Fruit fly (Drosophila melanogaster) whole organism, embryonic: ENCODE data around the gene CG34269.
A peak's percentile ranks its signal among the peaks of the same experiment; 100 is the strongest.

Experiments used
- Aef1 ChIP-seq: fragments of 200-800 bp; sonication (Bioruptor generic); IDR thresholded peaks from 3 replicates; pipeline ENCODE4 v1.3.6; 2022; ENCODE audit warnings: missing biosample characterization, missing genetic modification characterization
- Asciz ChIP-seq: fragments of 200-800 bp; sonication (Bioruptor generic); optimal IDR thresholded peaks from 2 replicates; lab custom pipeline; 2017; ENCODE audit warnings: missing biosample characterization, mild to moderate bottlenecking, missing genetic modification characterization, missing genetic modification reagents
- B-H1 ChIP-seq: fragments of 200-800 bp; sonication (Bioruptor generic); IDR thresholded peaks from 3 replicates; pipeline ENCODE4 v1.3.6; 2022; ENCODE audit warnings: missing biosample characterization, missing genetic modification characterization
- CG1024 ChIP-seq: fragments of 200-800 bp; sonication (Bioruptor generic); IDR thresholded peaks from 2 replicates; pipeline ENCODE4 v1.3.6; 2022; ENCODE audit warnings: missing biosample characterization, missing genetic modification characterization
- CG10462 ChIP-seq: fragments of 200-800 bp; sonication (Bioruptor generic); optimal IDR thresholded peaks from 2 replicates; lab custom pipeline; 2016; ENCODE audit warnings: missing biosample characterization, missing genetic modification characterization
- CG10979 ChIP-seq: fragments of 200-800 bp; sonication (Bioruptor generic); optimal IDR thresholded peaks from 2 replicates; lab custom pipeline; 2018; ENCODE audit warnings: missing biosample characterization, mild to moderate bottlenecking, missing genetic modification characterization, moderate library complexity
- CG12071 ChIP-seq: fragments of 200-800 bp; sonication (Bioruptor generic); optimal IDR thresholded peaks from 3 replicates; lab custom pipeline; 2018; ENCODE audit warnings: missing biosample characterization, mild to moderate bottlenecking, missing genetic modification characterization
- CG13424 ChIP-seq: fragments of 200-800 bp; sonication (Bioruptor generic); optimal IDR thresholded peaks from 2 replicates; lab custom pipeline; 2019; ENCODE audit warnings: missing biosample characterization, mild to moderate bottlenecking, missing genetic modification characterization, moderate library complexity
- CG1529 ChIP-seq: fragments of 200-800 bp; sonication (Bioruptor generic); optimal IDR thresholded peaks from 3 replicates; lab custom pipeline; 2018; ENCODE audit warnings: missing biosample characterization, missing genetic modification characterization
- CG1603 ChIP-seq: fragments of 200-800 bp; sonication (Bioruptor generic); optimal IDR thresholded peaks from 2 replicates; lab custom pipeline; 2019; ENCODE audit warnings: missing biosample characterization, mild to moderate bottlenecking, missing genetic modification characterization, moderate library complexity
- CG1647 ChIP-seq: fragments of 200-800 bp; sonication (Bioruptor generic); optimal IDR thresholded peaks from 3 replicates; lab custom pipeline; 2016; ENCODE audit warnings: missing biosample characterization, missing genetic modification characterization
- CG17802 ChIP-seq: fragments of 200-800 bp; sonication (Bioruptor generic); optimal IDR thresholded peaks from 2 replicates; lab custom pipeline; 2018; ENCODE audit warnings: missing biosample characterization, mild to moderate bottlenecking, missing genetic modification characterization, moderate library complexity
- CG2199 ChIP-seq: fragments of 200-800 bp; sonication (Bioruptor generic); IDR thresholded peaks from 3 replicates; pipeline ENCODE4 v1.3.6; 2022; ENCODE audit warnings: missing biosample characterization, missing genetic modification characterization
- CG2875 ChIP-seq: fragments of 200-800 bp; sonication (Bioruptor generic); optimal IDR thresholded peaks from 2 replicates; lab custom pipeline; 2017; ENCODE audit warnings: missing biosample characterization, mild to moderate bottlenecking, missing genetic modification characterization, missing genetic modification reagents
- CG31224 ChIP-seq: fragments of 200-800 bp; sonication (Bioruptor generic); IDR thresholded peaks from 2 replicates; pipeline ENCODE4 v1.3.6; 2022; ENCODE audit warnings: missing biosample characterization, missing genetic modification characterization
- CG31441 ChIP-seq: fragments of 200-800 bp; sonication (Bioruptor generic); IDR thresholded peaks from 2 replicates; pipeline ENCODE4 v1.3.6; 2022; ENCODE audit warnings: missing biosample characterization, missing genetic modification characterization
- CG5953 ChIP-seq: fragments of 200-800 bp; sonication (Bioruptor generic); IDR thresholded peaks from 2 replicates; pipeline ENCODE4 v1.3.6; 2022; ENCODE audit warnings: missing biosample characterization, missing genetic modification characterization
- CG6175 ChIP-seq: fragments of 200-800 bp; sonication (Bioruptor generic); IDR thresholded peaks from 3 replicates; pipeline ENCODE4 v1.3.6; 2022; ENCODE audit warnings: missing biosample characterization, missing genetic modification characterization
- CG6254 ChIP-seq: fragments of 200-800 bp; sonication (Bioruptor generic); optimal IDR thresholded peaks from 3 replicates; lab custom pipeline; 2017; ENCODE audit warnings: mild to moderate bottlenecking, missing biosample characterization, missing genetic modification reagents, missing genetic modification characterization
- CG7372 ChIP-seq: fragments of 200-800 bp; sonication (Bioruptor generic); IDR thresholded peaks from 2 replicates; pipeline ENCODE4 v1.3.6; 2022; ENCODE audit warnings: missing biosample characterization, missing genetic modification characterization
- CG8281 ChIP-seq: fragments of 200-800 bp; sonication (Bioruptor generic); optimal IDR thresholded peaks from 2 replicates; lab custom pipeline; 2018; ENCODE audit warnings: missing biosample characterization, mild to moderate bottlenecking, missing genetic modification characterization, moderate library complexity
- CG8944 ChIP-seq: fragments of 200-800 bp; sonication (Bioruptor generic); optimal IDR thresholded peaks from 3 replicates; lab custom pipeline; 2016; ENCODE audit warnings: missing biosample characterization, missing genetic modification characterization
- Camta ChIP-seq: fragments of 200-800 bp; sonication (Bioruptor generic); optimal IDR thresholded peaks from 2 replicates; lab custom pipeline; 2016; ENCODE audit warnings: missing biosample characterization, missing genetic modification characterization
- Dref ChIP-seq: fragments of 200-800 bp; sonication (Bioruptor generic); IDR thresholded peaks from 2 replicates; pipeline ENCODE4 v1.3.6; 2022; ENCODE audit warnings: missing biosample characterization, missing genetic modification characterization
- Ets65A ChIP-seq: fragments of 200-800 bp; sonication (Bioruptor generic); peaks from one replicate; lab custom pipeline; 2016; ENCODE audit warnings: missing biosample characterization, missing genetic modification characterization
- Ets97D ChIP-seq: fragments of 200-800 bp; sonication (Bioruptor generic); optimal IDR thresholded peaks from 3 replicates; lab custom pipeline; 2016; ENCODE audit warnings: missing biosample characterization, missing genetic modification characterization
- HLH54F ChIP-seq: fragments of 200-800 bp; sonication (Bioruptor generic); optimal IDR thresholded peaks from 3 replicates; lab custom pipeline; 2016; ENCODE audit warnings: missing biosample characterization, missing genetic modification characterization
- Hr51 ChIP-seq, 2 experiments: fragments of 200-800 bp; sonication (Bioruptor generic); optimal IDR thresholded peaks; 2 replicates in 1 of 2; 3 replicates in 1 of 2; lab custom pipeline; 2016 to 2018; ENCODE audit warnings: missing biosample characterization in 2 of 2, missing genetic modification characterization in 2 of 2, mild to moderate bottlenecking in 1 of 2, moderate library complexity in 1 of 2
- Max ChIP-seq: fragments of 200-800 bp; sonication (Bioruptor generic); optimal IDR thresholded peaks from 2 replicates; lab custom pipeline; 2016; ENCODE audit warnings: missing biosample characterization, mild to moderate bottlenecking, missing genetic modification characterization
- Mrtf ChIP-seq: fragments of 200-800 bp; sonication (Bioruptor generic); IDR thresholded peaks from 3 replicates; pipeline ENCODE4 v1.3.6; 2022; ENCODE audit warnings: missing biosample characterization, missing genetic modification characterization
- Oli ChIP-seq: fragments of 200-800 bp; sonication (Bioruptor generic); optimal IDR thresholded peaks from 2 replicates; lab custom pipeline; 2018; ENCODE audit warnings: missing biosample characterization, mild to moderate bottlenecking, missing genetic modification characterization, moderate library complexity
- Ravus ChIP-seq: fragments of 200-800 bp; sonication (Bioruptor generic); IDR thresholded peaks from 2 replicates; pipeline ENCODE4 v1.3.6; 2022; ENCODE audit warnings: missing biosample characterization, missing genetic modification characterization
- Sin3A ChIP-seq: fragments of >200 bp; optimal IDR thresholded peaks from 2 replicates; lab custom pipeline; 2018
- Tbp ChIP-seq: fragments of >200 bp; optimal IDR thresholded peaks from 2 replicates; lab custom pipeline; 2018; ENCODE audit warnings: missing biosample characterization, missing genetic modification characterization
- aop ChIP-seq: fragments of 200-800 bp; sonication (Bioruptor generic); IDR thresholded peaks from 2 replicates; pipeline ENCODE4 v1.3.6; 2022; ENCODE audit warnings: missing biosample characterization, missing genetic modification characterization
- ase ChIP-seq: fragments of 200-800 bp; sonication (Bioruptor generic); IDR thresholded peaks from 3 replicates; pipeline ENCODE4 v1.3.6; 2022; ENCODE audit warnings: missing biosample characterization, missing genetic modification characterization
- bbx ChIP-seq: fragments of 200-800 bp; sonication (Bioruptor generic); IDR thresholded peaks from 2 replicates; pipeline ENCODE4 v1.3.6; 2022; ENCODE audit warnings: missing biosample characterization, missing genetic modification characterization; ENCODE audit not compliant: partially characterized antibody
- caup ChIP-seq: fragments of 200-800 bp; sonication (Bioruptor generic); optimal IDR thresholded peaks from 3 replicates; lab custom pipeline; 2017; ENCODE audit warnings: missing biosample characterization, mild to moderate bottlenecking, missing genetic modification characterization, moderate library complexity; ENCODE audit not compliant: severe bottlenecking
- chif ChIP-seq, 2 experiments: fragments of 200-800 bp; sonication (Bioruptor generic); optimal IDR thresholded peaks; 3 replicates each; lab custom pipeline; 2016; ENCODE audit warnings: missing biosample characterization in 2 of 2, missing genetic modification characterization in 2 of 2
- ham ChIP-seq: fragments of 200-800 bp; sonication (Bioruptor generic); IDR thresholded peaks from 2 replicates; pipeline ENCODE4 v1.3.6; 2022; ENCODE audit warnings: missing biosample characterization, missing genetic modification characterization
- inv ChIP-seq: fragments of 200-800 bp; sonication (Bioruptor generic); IDR thresholded peaks from 2 replicates; pipeline ENCODE4 v1.3.6; 2022; ENCODE audit warnings: missing biosample characterization, missing genetic modification characterization; ENCODE audit not compliant: partially characterized antibody
- klu ChIP-seq: fragments of 200-800 bp; sonication (Bioruptor generic); IDR thresholded peaks from 2 replicates; pipeline ENCODE4 v1.3.6; 2022; ENCODE audit warnings: missing biosample characterization, missing genetic modification characterization
- kni ChIP-seq: fragments of 200-800 bp; sonication (Bioruptor generic); optimal IDR thresholded peaks from 3 replicates; lab custom pipeline; 2017; ENCODE audit warnings: mild to moderate bottlenecking, missing biosample characterization, missing genetic modification reagents, missing genetic modification characterization
- maf-S ChIP-seq: fragments of 200-800 bp; sonication (Bioruptor generic); optimal IDR thresholded peaks from 2 replicates; lab custom pipeline; 2016; ENCODE audit warnings: missing biosample characterization, missing genetic modification characterization
- phol ChIP-seq: fragments of 200-800 bp; sonication (Bioruptor generic); optimal IDR thresholded peaks from 3 replicates; lab custom pipeline; 2018; ENCODE audit warnings: missing biosample characterization, mild to moderate bottlenecking, missing genetic modification characterization, moderate library complexity
- tap ChIP-seq: fragments of 200-800 bp; optimal IDR thresholded peaks from 3 replicates; lab custom pipeline; 2019; ENCODE audit warnings: missing biosample characterization, mild to moderate bottlenecking, missing genetic modification characterization, moderate library complexity
- usp ChIP-seq: fragments of >200 bp; optimal IDR thresholded peaks from 2 replicates; lab custom pipeline; 2017; ENCODE audit warnings: missing biosample characterization, missing genetic modification characterization
- vvl ChIP-seq: fragments of 200-800 bp; sonication (Bioruptor generic); IDR thresholded peaks from 2 replicates; pipeline ENCODE4 v1.3.6; 2022; ENCODE audit warnings: missing biosample characterization, missing genetic modification characterization
- z ChIP-seq: fragments of 200-800 bp; sonication (Bioruptor generic); IDR thresholded peaks from 3 replicates; pipeline ENCODE4 v1.3.6; 2022; ENCODE audit warnings: missing biosample characterization, missing genetic modification characterization
- zen2 ChIP-seq: fragments of 200-800 bp; sonication (Bioruptor generic); IDR thresholded peaks from 3 replicates; pipeline ENCODE4 v1.3.6; 2022; ENCODE audit warnings: missing biosample characterization, missing genetic modification characterization; ENCODE audit not compliant: partially characterized antibody

The CG34269 gene

DNA sequence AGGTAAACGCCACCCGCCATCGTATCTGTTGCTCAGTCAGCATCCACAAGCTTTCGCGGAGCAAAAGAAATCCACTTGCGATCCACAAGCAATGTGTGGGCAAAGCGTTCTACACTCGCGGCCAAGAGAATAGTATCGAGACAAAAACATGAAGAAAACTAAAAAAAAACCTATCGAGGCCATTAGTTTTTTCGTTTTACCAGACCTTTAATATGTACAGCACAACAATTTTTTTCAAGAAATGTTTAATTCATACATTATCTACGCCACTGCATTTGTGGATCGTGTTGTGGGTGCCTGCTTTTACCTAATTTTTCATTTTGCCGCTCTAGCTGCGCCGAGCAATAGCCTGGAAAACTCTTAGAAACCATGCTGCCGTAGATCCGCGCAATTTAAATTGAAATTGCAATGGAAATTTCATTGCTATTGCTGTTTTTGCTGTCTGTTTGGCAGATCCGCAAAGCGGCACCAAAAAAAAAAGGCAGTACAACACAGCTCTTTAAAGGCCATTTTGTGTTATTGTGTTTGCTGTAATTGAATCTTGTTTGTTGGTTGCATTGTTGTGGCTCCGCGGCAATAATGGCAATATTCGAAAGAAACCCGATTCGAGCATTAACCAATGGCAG, 35.0 kb downstream of the CG34269 start (continued):
- TF ChIP-seq ham (GFP tag; lab: Robert Waterston, UW) (no peak), vvl (peak; percentile 93), phol (tag; lab: Kevin White, UChicago) (peak; percentile 73), B-H1 (GFP tag; lab: Robert Waterston, UW) (peak; percentile 44; the same call in 1 of the 3 replicates), ase (0 out of 3 replicates have a peak, but pooled peaks have one; percentile 33), Max (no peak), klu (GFP tag; lab: Robert Waterston, UW) (no peak), Hr51 (GFP tag; optimal IDR thresholded peaks at IDR 0.05; lab: Kevin White, UChicago) (peak in 1 of 2 experiments; percentile 76), CG6175 (GFP tag; lab: Robert Waterston, UW) (no peak), CG6254 (GFP tag; lab: Kevin White, UChicago) (peak; percentile 70), Asciz (peak; percentile 81), Mrtf (GFP tag; lab: Robert Waterston, UW) (peak; percentile 54; the same call in 1 of the 3 replicates), bbx (GFP tag; lab: Robert Waterston, UW) (no peak), Sin3A (lab: Kevin White, UChicago) (no peak), inv (GFP tag; lab: Robert Waterston, UW) (no peak), zen2 (GFP tag; lab: Robert Waterston, UW) (no peak), chif (GFP tag; optimal IDR thresholded peaks at IDR 0.05; lab: Kevin White, UChicago) (peak; percentile 49 to 59), CG1024 (GFP tag; lab: Robert Waterston, UW) (peak; percentile 41; the same call in 1 of the 2 replicates), CG31224 (GFP tag; lab: Robert Waterston, UW) (peak; percentile 43; the same call in 1 of the 2 replicates), CG1529 (GFP tag; lab: Kevin White, UChicago) (peak; percentile 53), Ets97D (no peak), caup (GFP tag; lab: Kevin White, UChicago) (peak; percentile 61), CG31441 (GFP tag; lab: Robert Waterston, UW) (peak; percentile 76), CG8944 (GFP tag; lab: Kevin White, UChicago) (no peak), Oli (tag; lab: Kevin White, UChicago) (peak; percentile 62), HLH54F (GFP tag; lab: Kevin White, UChicago) (no peak), CG17802 (tag; lab: Kevin White, UChicago) (peak; percentile 32), z (GFP tag; lab: Robert Waterston, UW) (0 out of 3 replicates have a peak, but pooled peaks have one; percentile 38), Dref (GFP tag; lab: Robert Waterston, UW) (no peak), maf-S (GFP tag; lab: Kevin White, UChicago) (no peak), kni (GFP tag; lab: Kevin White, UChicago) (no peak), CG10979 (tag; lab: Kevin White, UChicago) (peak; percentile 69), CG10462 (GFP tag; lab: Kevin White, UChicago) (no peak), CG5953 (GFP tag; lab: Robert Waterston, UW) (peak; percentile 66; the same call in 1 of the 2 replicates), Tbp (no peak), CG1603 (tag; lab: Kevin White, UChicago) (peak; percentile 65), CG13424 (tag; lab: Kevin White, UChicago) (peak; percentile 56), CG8281 (tag; lab: Kevin White, UChicago) (peak; percentile 13), CG1647 (GFP tag; lab: Kevin White, UChicago) (peak; percentile 48), CG7372 (GFP tag; lab: Robert Waterston, UW) (no peak), Aef1 (GFP tag; lab: Robert Waterston, UW) (no peak), CG2199 (peak; percentile 82; the same call in 2 of the 3 replicates), Ravus (GFP tag; lab: Robert Waterston, UW) (no peak; the same call in 1 of the 2 replicates), aop (GFP tag; lab: Robert Waterston, UW) (no peak), CG2875 (GFP tag; lab: Kevin White, UChicago) (peak; percentile 2), Camta (GFP tag; lab: Kevin White, UChicago) (peak; percentile 2), CG12071 (GFP tag; lab: Kevin White, UChicago) (peak; percentile 69), tap (tag; lab: Kevin White, UChicago) (peak; percentile 58), Ets65A (GFP tag; lab: Kevin White, UChicago) (peak; percentile 93), usp (GFP tag; lab: Kevin White, UChicago) (no peak)
